Worm (Caenorhabditis elegans): ENCODE measurements around the gene C04E6.8.

C04E6.8 gene

ce11 chrV:5891204-5891603 is 7.6 kb upstream of the C04E6.8 start:
- TF ChIP-seq ref-2 (tag; optimal IDR thresholded peaks at IDR 0.05) (no peak), pag-3 (tag; optimal IDR thresholded peaks at IDR 0.05; ENCODE audit: borderline replicate concordance) (no peak), dmd-4 (tag; optimal IDR thresholded peaks at IDR 0.05; ENCODE audit: borderline replicate concordance) (no peak), elt-4 (tag; optimal IDR thresholded peaks at IDR 0.05) (no peak)

- no peak for TF ChIP-seq unc-86 (tag; optimal IDR thresholded peaks at IDR 0.05)
- TF ChIP-seq pha-4 (tag; optimal IDR thresholded peaks at IDR 0.05) = no peak
- TF ChIP-seq ztf-16 (tag; optimal IDR thresholded peaks at IDR 0.05) = no peak
- no peak for TF ChIP-seq ttx-3 (tag; optimal IDR thresholded peaks at IDR 0.05)
- no peak for TF ChIP-seq ceh-34 (tag; optimal IDR thresholded peaks at IDR 0.05)
- no peak for TF ChIP-seq npax-4 (tag; optimal IDR thresholded peaks at IDR 0.05)
- TF ChIP-seq ceh-9 (tag; optimal IDR thresholded peaks at IDR 0.05) = no peak
- TF ChIP-seq unc-42 (tag; optimal IDR thresholded peaks at IDR 0.05) = no peak
Measured at ce11 chrV:5888820-5889219, 5.2 kb upstream of the C04E6.8 start.

ce11 chrV:5882429-5882828 is 1.2 kb downstream of the C04E6.8 start:
- TF ChIP-seq dmd-4 (tag; optimal IDR thresholded peaks at IDR 0.05; ENCODE audit: borderline replicate concordance) = no peak
- no peak for TF ChIP-seq pax-1 (tag; optimal IDR thresholded peaks at IDR 0.05)
- TF ChIP-seq npax-4 (tag; optimal IDR thresholded peaks at IDR 0.05) = no peak
- TF ChIP-seq F13H6.1 (tag; optimal IDR thresholded peaks at IDR 0.05) = no peak
- TF ChIP-seq pros-1 (tag; optimal IDR thresholded peaks at IDR 0.05) = no peak
- TF ChIP-seq fax-1 (tag; optimal IDR thresholded peaks at IDR 0.05) = no peak
- TF ChIP-seq nhr-11 (tag; optimal IDR thresholded peaks at IDR 0.05) = no peak
- TF ChIP-seq ceh-30 (tag; optimal IDR thresholded peaks at IDR 0.05) = no peak
- TF ChIP-seq unc-42 (tag; optimal IDR thresholded peaks at IDR 0.05) = no peak
- TF ChIP-seq ahr-1 (tag; optimal IDR thresholded peaks at IDR 0.05) = no peak
- no peak for TF ChIP-seq fkh-10 (GFP tag; optimal IDR thresholded peaks at IDR 0.05)
- TF ChIP-seq ceh-18 (tag; optimal IDR thresholded peaks at IDR 0.05) = no peak
- no peak for TF ChIP-seq pag-3 (tag; optimal IDR thresholded peaks at IDR 0.05; ENCODE audit: borderline replicate concordance)
- no peak for TF ChIP-seq mec-3 (tag; optimal IDR thresholded peaks at IDR 0.05; ENCODE audit: borderline replicate concordance)
- no peak for TF ChIP-seq zip-5 (tag; optimal IDR thresholded peaks at IDR 0.05)
- TF ChIP-seq ets-4 (tag; optimal IDR thresholded peaks at IDR 0.05) = no peak
- TF ChIP-seq K09A11.1 (tag; optimal IDR thresholded peaks at IDR 0.05; ENCODE audit: insufficient read depth) = no peak
- no peak for TF ChIP-seq unc-55 (GFP tag; optimal IDR thresholded peaks at IDR 0.05)

- TF ChIP-seq unc-3 (GFP tag; conservative IDR thresholded peaks at IDR 0.05) (no peak), unc-3 (tag; optimal IDR thresholded peaks at IDR 0.05) (no peak), sdc-2 (tag; optimal IDR thresholded peaks at IDR 0.05) (no peak), ceh-14 (tag; optimal IDR thresholded peaks at IDR 0.05) (no peak), ahr-1 (tag; optimal IDR thresholded peaks at IDR 0.05) (no peak), tbx-7 (tag; optimal IDR thresholded peaks at IDR 0.05) (no peak), ceh-18 (tag; optimal IDR thresholded peaks at IDR 0.05) (no peak), ceh-22 (tag; optimal IDR thresholded peaks at IDR 0.05) (no peak), K02D7.2 (tag; optimal IDR thresholded peaks at IDR 0.05) (no peak), K09A11.1 (tag; optimal IDR thresholded peaks at IDR 0.05; ENCODE audit: insufficient read depth) (no peak), ceh-30 (tag; optimal IDR thresholded peaks at IDR 0.05) (no peak), ceh-6 (GFP tag; optimal IDR thresholded peaks at IDR 0.05) (no peak), ceh-9 (tag; optimal IDR thresholded peaks at IDR 0.05) (no peak), ceh-2 (tag; optimal IDR thresholded peaks at IDR 0.05) (no peak), lin-11 (tag; optimal IDR thresholded peaks at IDR 0.05) (no peak), sox-2 (GFP tag; IDR thresholded peaks at IDR 0.05) (no peak), F13H6.1 (tag; optimal IDR thresholded peaks at IDR 0.05) (no peak)
Measured at ce11 chrV:5880064-5880463, 3.6 kb downstream of the C04E6.8 start, which contains the start of gene C02G6.3. Gene C02G6.3 (plus strand): TSS chrV:5880364.

Measured in whole organism, late embryonic.